Fruit fly (Drosophila melanogaster) whole organism, wandering third instar larva: ENCODE results near the gene CG18764.

Experiments
- Hr78 ChIP-seq: fragments of >200 bp; optimal IDR thresholded peaks from 2 replicates; lab custom pipeline; 2017; ENCODE audit warnings: missing biosample characterization, missing genetic modification characterization
- Hr83 ChIP-seq: fragments of 200-300 bp; sonication (Bioruptor generic); optimal IDR thresholded peaks from 2 replicates; lab custom pipeline; 2016; ENCODE audit warnings: missing biosample characterization, mild to moderate bottlenecking, missing genetic modification characterization, moderate library complexity; ENCODE audit not compliant: poor library complexity, severe bottlenecking

- TF ChIP-seq Hr83 (GFP tag; lab: Kevin White, UChicago) (no peak), Hr78 (GFP tag; lab: Kevin White, UChicago) (no peak)
Measured at dm6 chr3R:11665508-11665907, 38.8 kb downstream of the CG18764 start.
